Fruit fly (Drosophila melanogaster) whole organism, embryonic: Measurements from ENCODE around the gene CG7139.

ENCODE experiments used
- Asciz ChIP-seq: fragments of 200-800 bp; sonication (Bioruptor generic); optimal IDR thresholded peaks from 2 replicates; lab custom pipeline; 2017; ENCODE audit warnings: missing biosample characterization, mild to moderate bottlenecking, missing genetic modification characterization, missing genetic modification reagents
- Atf-2 ChIP-seq: fragments of 200-800 bp; sonication (Bioruptor generic); optimal IDR thresholded peaks from 2 replicates; lab custom pipeline; 2016; ENCODE audit warnings: missing biosample characterization, missing genetic modification characterization
- B-H2 ChIP-seq: fragments of 200-800 bp; sonication (Bioruptor generic); optimal IDR thresholded peaks from 2 replicates; lab custom pipeline; 2018; ENCODE audit warnings: missing biosample characterization, mild to moderate bottlenecking, missing genetic modification characterization
- CG11093 ChIP-seq: fragments of 200-800 bp; sonication (Bioruptor generic); IDR thresholded peaks from 3 replicates; pipeline ENCODE4 v1.3.6; 2022; ENCODE audit warnings: missing biosample characterization, missing genetic modification characterization
- CG12659 ChIP-seq: fragments of 200-800 bp; sonication (Bioruptor generic); optimal IDR thresholded peaks from 3 replicates; lab custom pipeline; 2017; ENCODE audit warnings: mild to moderate bottlenecking, missing biosample characterization, missing genetic modification reagents, missing genetic modification characterization
- CG13296 ChIP-seq: fragments of 200-800 bp; sonication (Bioruptor generic); optimal IDR thresholded peaks from 3 replicates; lab custom pipeline; 2018; ENCODE audit warnings: missing biosample characterization, mild to moderate bottlenecking, missing genetic modification characterization
- CG13894 ChIP-seq: fragments of 200-800 bp; sonication (Bioruptor generic); optimal IDR thresholded peaks from 3 replicates; lab custom pipeline; 2018; ENCODE audit warnings: missing biosample characterization, mild to moderate bottlenecking, missing genetic modification characterization, moderate library complexity
- CG15269 ChIP-seq: fragments of 200-800 bp; sonication (Bioruptor generic); optimal IDR thresholded peaks from 2 replicates; lab custom pipeline; 2018; ENCODE audit warnings: missing biosample characterization, mild to moderate bottlenecking, missing genetic modification characterization, moderate library complexity
- CG16813 ChIP-seq: fragments of 200-800 bp; sonication (Bioruptor generic); IDR thresholded peaks from 3 replicates; pipeline ENCODE4 v1.3.6; 2022; ENCODE audit warnings: missing biosample characterization, missing genetic modification characterization; ENCODE audit not compliant: partially characterized antibody
- CG1832 ChIP-seq: fragments of 200-800 bp; sonication (Bioruptor generic); optimal IDR thresholded peaks from 2 replicates; lab custom pipeline; 2017; ENCODE audit warnings: missing biosample characterization, mild to moderate bottlenecking, missing genetic modification characterization, inconsistent platforms
- CG2202 ChIP-seq: fragments of 200-800 bp; sonication (Bioruptor generic); optimal IDR thresholded peaks from 2 replicates; lab custom pipeline; 2018; ENCODE audit warnings: missing biosample characterization, mild to moderate bottlenecking, missing genetic modification characterization
- CG3065 ChIP-seq: fragments of 200-800 bp; sonication (Bioruptor generic); optimal IDR thresholded peaks from 2 replicates; lab custom pipeline; 2016; ENCODE audit warnings: missing biosample characterization, missing genetic modification characterization
- CG32532 ChIP-seq: fragments of 200-800 bp; sonication (Bioruptor generic); IDR thresholded peaks from 2 replicates; pipeline ENCODE4 v1.3.6; 2022; ENCODE audit warnings: missing biosample characterization, missing genetic modification characterization
- CG33213 ChIP-seq: fragments of 200-800 bp; sonication (Bioruptor generic); optimal IDR thresholded peaks from 3 replicates; lab custom pipeline; 2016; ENCODE audit warnings: missing biosample characterization, missing genetic modification characterization
- CG33557 ChIP-seq: fragments of 200-800 bp; sonication (Bioruptor generic); optimal IDR thresholded peaks from 2 replicates; lab custom pipeline; 2019; ENCODE audit warnings: missing biosample characterization, mild to moderate bottlenecking, missing genetic modification characterization, moderate library complexity
- CG4328 ChIP-seq: fragments of 200-800 bp; sonication (Bioruptor generic); optimal IDR thresholded peaks from 3 replicates; lab custom pipeline; 2017; ENCODE audit warnings: missing biosample characterization, missing genetic modification reagents, missing genetic modification characterization
- CG4707 ChIP-seq: fragments of 200-800 bp; sonication (Bioruptor generic); optimal IDR thresholded peaks from 2 replicates; lab custom pipeline; 2018; ENCODE audit warnings: missing biosample characterization, mild to moderate bottlenecking, missing genetic modification characterization, moderate library complexity
- CG5953 ChIP-seq: fragments of 200-800 bp; sonication (Bioruptor generic); IDR thresholded peaks from 2 replicates; pipeline ENCODE4 v1.3.6; 2022; ENCODE audit warnings: missing biosample characterization, missing genetic modification characterization
- CG6272 ChIP-seq: fragments of 200-800 bp; sonication (Bioruptor generic); IDR thresholded peaks from 2 replicates; pipeline ENCODE4 v1.3.6; 2022; ENCODE audit warnings: missing biosample characterization, missing genetic modification characterization
- CG6689 ChIP-seq: fragments of 200-800 bp; sonication (Bioruptor generic); IDR thresholded peaks from 2 replicates; pipeline ENCODE4 v1.3.6; 2022; ENCODE audit warnings: missing biosample characterization, missing genetic modification characterization
- CG8089 ChIP-seq: fragments of 200-800 bp; sonication (Bioruptor generic); optimal IDR thresholded peaks from 3 replicates; lab custom pipeline; 2016; ENCODE audit warnings: missing biosample characterization, missing genetic modification characterization
- CG9932 ChIP-seq: fragments of 200-800 bp; sonication (Bioruptor generic); IDR thresholded peaks from 2 replicates; pipeline ENCODE4 v1.3.6; 2022; ENCODE audit warnings: missing biosample characterization, missing genetic modification characterization
- CrebB ChIP-seq: fragments of 200-800 bp; sonication (Bioruptor generic); optimal IDR thresholded peaks from 3 replicates; lab custom pipeline; 2018; ENCODE audit warnings: missing biosample characterization, mild to moderate bottlenecking, missing genetic modification characterization
- ERR ChIP-seq: fragments of 200-800 bp; sonication (Bioruptor generic); optimal IDR thresholded peaks from 2 replicates; lab custom pipeline; 2016; ENCODE audit warnings: missing biosample characterization, missing genetic modification characterization
- H15 ChIP-seq: fragments of 200-800 bp; sonication (Bioruptor generic); IDR thresholded peaks from 3 replicates; pipeline ENCODE4 v1.3.6; 2022; ENCODE audit warnings: missing biosample characterization, missing genetic modification characterization
- HLHmδ ChIP-seq: fragments of 200-800 bp; sonication (Bioruptor generic); optimal IDR thresholded peaks from 2 replicates; lab custom pipeline; 2018; ENCODE audit warnings: missing biosample characterization, mild to moderate bottlenecking, missing genetic modification characterization, moderate library complexity
- Hr51 ChIP-seq, 2 experiments: fragments of 200-800 bp; sonication (Bioruptor generic); optimal IDR thresholded peaks; 2 replicates in 1 of 2; 3 replicates in 1 of 2; lab custom pipeline; 2016 to 2018; ENCODE audit warnings: missing biosample characterization in 2 of 2, missing genetic modification characterization in 2 of 2, mild to moderate bottlenecking in 1 of 2, moderate library complexity in 1 of 2
- NC2α ChIP-seq: fragments of 200-800 bp; sonication (Bioruptor generic); optimal IDR thresholded peaks from 2 replicates; lab custom pipeline; 2016; ENCODE audit warnings: missing biosample characterization, missing genetic modification characterization
- Nf-YC ChIP-seq: fragments of 200-800 bp; optimal IDR thresholded peaks from 3 replicates; lab custom pipeline; 2019; ENCODE audit warnings: missing biosample characterization, mild to moderate bottlenecking, missing genetic modification characterization, moderate library complexity
- Rfx ChIP-seq: fragments of 200-800 bp; sonication (Bioruptor generic); IDR thresholded peaks from 2 replicates; pipeline ENCODE4 v1.3.6; 2022; ENCODE audit warnings: missing biosample characterization, missing genetic modification characterization
- TFAM ChIP-seq: fragments of 200-800 bp; sonication (Bioruptor generic); optimal IDR thresholded peaks from 2 replicates; lab custom pipeline; 2017; ENCODE audit warnings: missing biosample characterization, missing genetic modification characterization, inconsistent platforms
- YL-1 ChIP-seq: fragments of 200-800 bp; sonication (Bioruptor generic); optimal IDR thresholded peaks from 3 replicates; lab custom pipeline; 2017; ENCODE audit warnings: missing biosample characterization, mild to moderate bottlenecking, missing genetic modification characterization
- ac ChIP-seq: fragments of 200-800 bp; sonication (Bioruptor generic); optimal IDR thresholded peaks from 3 replicates; lab custom pipeline; 2017; ENCODE audit warnings: missing biosample characterization, mild to moderate bottlenecking, missing genetic modification characterization
- aop ChIP-seq: fragments of 200-800 bp; sonication (Bioruptor generic); IDR thresholded peaks from 2 replicates; pipeline ENCODE4 v1.3.6; 2022; ENCODE audit warnings: missing biosample characterization, missing genetic modification characterization
- ash1 ChIP-seq: fragments of 200-800 bp; sonication (Bioruptor generic); optimal IDR thresholded peaks from 2 replicates; lab custom pipeline; 2018; ENCODE audit warnings: missing biosample characterization, mild to moderate bottlenecking, missing genetic modification characterization
- bcd ChIP-seq: fragments of 200-800 bp; sonication (Bioruptor generic); optimal IDR thresholded peaks from 2 replicates; lab custom pipeline; 2017; ENCODE audit warnings: missing biosample characterization, mild to moderate bottlenecking, missing genetic modification characterization
- cad ChIP-seq: fragments of >200 bp; optimal IDR thresholded peaks from 2 replicates; lab custom pipeline; 2017; ENCODE audit warnings: missing biosample characterization, missing genetic modification characterization
- chif ChIP-seq, 2 experiments: fragments of 200-800 bp; sonication (Bioruptor generic); optimal IDR thresholded peaks; 3 replicates each; lab custom pipeline; 2016; ENCODE audit warnings: missing biosample characterization in 2 of 2, missing genetic modification characterization in 2 of 2
- emc ChIP-seq: fragments of 200-800 bp; sonication (Bioruptor generic); optimal IDR thresholded peaks from 2 replicates; lab custom pipeline; 2016; ENCODE audit warnings: missing biosample characterization, missing genetic modification characterization
- fu2 ChIP-seq: fragments of 200-800 bp; sonication (Bioruptor generic); optimal IDR thresholded peaks from 2 replicates; lab custom pipeline; 2016; ENCODE audit warnings: missing biosample characterization, missing genetic modification characterization
- gce ChIP-seq: fragments of 200-800 bp; sonication (Bioruptor generic); IDR thresholded peaks from 3 replicates; pipeline ENCODE4 v1.3.6; 2022; ENCODE audit warnings: missing biosample characterization, missing genetic modification characterization
- jigr1 ChIP-seq: fragments of 200-800 bp; sonication (Bioruptor generic); IDR thresholded peaks from 3 replicates; pipeline ENCODE4 v1.3.6; 2022; ENCODE audit warnings: missing biosample characterization, missing genetic modification characterization
- kah ChIP-seq: fragments of 200-800 bp; sonication (Bioruptor generic); optimal IDR thresholded peaks from 2 replicates; lab custom pipeline; 2018; ENCODE audit warnings: missing biosample characterization, mild to moderate bottlenecking, missing genetic modification characterization
- ken ChIP-seq: fragments of 200-800 bp; sonication (Bioruptor generic); IDR thresholded peaks from 3 replicates; pipeline ENCODE4 v1.3.6; 2022; ENCODE audit warnings: missing biosample characterization, missing genetic modification characterization
- nmo ChIP-seq: fragments of 200-800 bp; sonication (Bioruptor generic); optimal IDR thresholded peaks from 2 replicates; lab custom pipeline; 2018; ENCODE audit warnings: missing biosample characterization, mild to moderate bottlenecking, missing genetic modification characterization, moderate library complexity
- oc ChIP-seq: fragments of 200-800 bp; sonication (Bioruptor generic); optimal IDR thresholded peaks from 2 replicates; lab custom pipeline; 2018; ENCODE audit warnings: missing biosample characterization, mild to moderate bottlenecking, missing genetic modification characterization, moderate library complexity
- org-1 ChIP-seq: fragments of 200-800 bp; sonication (Bioruptor generic); optimal IDR thresholded peaks from 2 replicates; lab custom pipeline; 2017; ENCODE audit warnings: missing biosample characterization, missing genetic modification characterization
- sd ChIP-seq: fragments of 200-800 bp; sonication (Bioruptor generic); optimal IDR thresholded peaks from 3 replicates; lab custom pipeline; 2018; ENCODE audit warnings: missing biosample characterization, mild to moderate bottlenecking, missing genetic modification characterization, moderate library complexity
- slp2 ChIP-seq: fragments of 200-800 bp; sonication (Bioruptor generic); optimal IDR thresholded peaks from 2 replicates; lab custom pipeline; 2016; ENCODE audit warnings: missing biosample characterization, missing genetic modification characterization
- so ChIP-seq: fragments of 200-800 bp; sonication (Bioruptor generic); IDR thresholded peaks from 3 replicates; pipeline ENCODE4 v1.3.6; 2022; ENCODE audit warnings: missing biosample characterization, missing genetic modification characterization
- vnd ChIP-seq: fragments of 200-800 bp; sonication (Bioruptor generic); IDR thresholded peaks from 3 replicates; pipeline ENCODE4 v1.3.6; 2022; ENCODE audit warnings: missing biosample characterization, missing genetic modification characterization; ENCODE audit not compliant: partially characterized antibody

Gene CG7139

dm6 chr3L:22078063-22078462, 6.4 kb upstream of the CG7139 start (continued):
- TF ChIP-seq TFAM (GFP tag; lab: Kevin White, UChicago) (no peak), CG13296 (GFP tag; lab: Kevin White, UChicago) (peak; percentile 5), Nf-YC (no peak), cad (GFP tag; lab: Kevin White, UChicago) (no peak), CG2202 (no peak), CG15269 (peak; percentile 49), Rfx (GFP tag; lab: Robert Waterston, UW) (peak; percentile 64), H15 (GFP tag; lab: Robert Waterston, UW) (0 out of 3 replicates have a peak, but pooled peaks have one; percentile 30), CG3065 (GFP tag; lab: Kevin White, UChicago) (peak; percentile 21), CG11093 (no peak), CG9932 (GFP tag; lab: Robert Waterston, UW) (peak; percentile 70), B-H2 (GFP tag; lab: Kevin White, UChicago) (no peak), ash1 (GFP tag; lab: Kevin White, UChicago) (no peak), Asciz (GFP tag; lab: Kevin White, UChicago) (peak; percentile 31), ken (GFP tag; lab: Robert Waterston, UW) (no peak; the same call in 2 of the 3 replicates), CG33557 (GFP tag; lab: Kevin White, UChicago) (peak; percentile 10), slp2 (peak; percentile 2), sd (no peak), aop (GFP tag; lab: Robert Waterston, UW) (no peak), CG16813 (GFP tag; lab: Robert Waterston, UW) (peak; percentile 89), HLHmδ (GFP tag; lab: Kevin White, UChicago) (no peak), chif (GFP tag; optimal IDR thresholded peaks at IDR 0.05; lab: Kevin White, UChicago) (peak; percentile 26 to 63), so (GFP tag; lab: Robert Waterston, UW) (peak; percentile 41; the same call in 1 of the 3 replicates), fu2 (GFP tag; lab: Kevin White, UChicago) (peak; percentile 36), nmo (GFP tag; lab: Kevin White, UChicago) (peak; percentile 50), emc (GFP tag; lab: Kevin White, UChicago) (no peak), oc (tag; lab: Kevin White, UChicago) (peak; percentile 12), CG4707 (GFP tag; lab: Kevin White, UChicago) (no peak), CG1832 (no peak), CG13894 (tag; lab: Kevin White, UChicago) (no peak), vnd (GFP tag; lab: Robert Waterston, UW) (peak; percentile 69), CG6272 (GFP tag; lab: Robert Waterston, UW) (0 out of 2 replicates have a peak, but pooled peaks have one; percentile 22), CG33213 (GFP tag; lab: Kevin White, UChicago) (peak; percentile 44), CrebB (tag; lab: Kevin White, UChicago) (peak; percentile 25), CG5953 (GFP tag; lab: Robert Waterston, UW) (no peak), kah (GFP tag; lab: Kevin White, UChicago) (no peak), CG32532 (GFP tag; lab: Robert Waterston, UW) (peak; percentile 69), CG8089 (GFP tag; lab: Kevin White, UChicago) (peak; percentile 7), Hr51 (GFP tag; optimal IDR thresholded peaks at IDR 0.05; lab: Kevin White, UChicago) (peak; percentile 22 to 48), Atf-2 (GFP tag; lab: Kevin White, UChicago) (peak; percentile 12), YL-1 (GFP tag; lab: Kevin White, UChicago) (no peak), ERR (GFP tag; lab: Kevin White, UChicago) (peak; percentile 47), CG6689 (GFP tag; lab: Robert Waterston, UW) (peak; percentile 55), jigr1 (no peak), org-1 (peak; percentile 31), CG12659 (peak; percentile 5), CG4328 (GFP tag; lab: Kevin White, UChicago) (no peak), gce (peak; percentile 38; the same call in 1 of the 3 replicates), ac (GFP tag; lab: Kevin White, UChicago) (peak; percentile 19), NC2α (GFP tag; lab: Kevin White, UChicago) (peak; percentile 2), bcd (GFP tag; lab: Kevin White, UChicago) (peak; percentile 50)
